Worm (Caenorhabditis elegans) whole organism, young adult: ENCODE measurements around the gene pgp-10.

Experiments
- F39B2.1 ChIP-seq: fragments of 200-800 bp; sonication (Bioruptor generic); IDR thresholded peaks from 2 replicates; pipeline ENCODE4 v1.3.6; 2022; ENCODE audit warnings: missing genetic modification reagents, missing genetic modification characterization, missing compliant biosample characterization
- T26A5.8 ChIP-seq: sonication (generic microtip); optimal IDR thresholded peaks from 2 replicates; lab custom pipeline; 2016; ENCODE audit warnings: missing genetic modification characterization, missing compliant biosample characterization
- atf-7 ChIP-seq: sonication (generic microtip); optimal IDR thresholded peaks from 2 replicates; lab custom pipeline; 2017; ENCODE audit warnings: mild to moderate bottlenecking, missing genetic modification characterization, missing compliant biosample characterization
- ceh-27 ChIP-seq: fragments of 200-800 bp; sonication (Bioruptor generic); optimal IDR thresholded peaks from 2 replicates; lab custom pipeline; 2018; ENCODE audit warnings: mild to moderate bottlenecking, missing genetic modification characterization, moderate library complexity, missing compliant biosample characterization
- ceh-58 ChIP-seq: fragments of 200-800 bp; sonication (Bioruptor generic); IDR thresholded peaks from 2 replicates; pipeline ENCODE4 v1.3.6; 2022; ENCODE audit warnings: missing genetic modification characterization, missing compliant biosample characterization
- fkh-3 ChIP-seq: sonication (generic microtip); optimal IDR thresholded peaks from 2 replicates; lab custom pipeline; 2016; ENCODE audit warnings: mild to moderate bottlenecking, missing genetic modification characterization, missing compliant biosample characterization
- madf-3 ChIP-seq: fragments of 200-800 bp; sonication (Bioruptor generic); IDR thresholded peaks from 2 replicates; pipeline ENCODE4 v1.3.6; 2022; ENCODE audit warnings: missing genetic modification reagents, missing genetic modification characterization, missing compliant biosample characterization
- mel-28 ChIP-seq: sonication (generic microtip); optimal IDR thresholded peaks from 2 replicates; lab custom pipeline; 2016; ENCODE audit warnings: borderline replicate concordance, mild to moderate bottlenecking, missing genetic modification characterization, missing compliant biosample characterization
- nfya-2 ChIP-seq: fragments of 200-800 bp; sonication (Bioruptor generic); IDR thresholded peaks from 2 replicates; pipeline ENCODE4 v1.3.6; 2022; ENCODE audit warnings: missing genetic modification reagents, missing genetic modification characterization, missing compliant biosample characterization
- nhr-27 ChIP-seq: fragments of 200-800 bp; sonication (Bioruptor generic); optimal IDR thresholded peaks from 2 replicates; lab custom pipeline; 2018; ENCODE audit warnings: mild to moderate bottlenecking, missing genetic modification characterization, moderate library complexity, missing compliant biosample characterization
- rpc-1 ChIP-seq, 2 experiments: fragments of 150-350 bp in 1 of 2; sonication (generic microtip) in 1 of 2; optimal IDR thresholded peaks; 2 replicates each; lab custom pipeline; 2014 to 2018; ENCODE audit warnings: missing biosample characterization in 1 of 2, missing genetic modification characterization in 1 of 2, missing genetic modification reagents in 1 of 2, missing genotype in 1 of 2
- ztf-3 ChIP-seq: fragments of 200-800 bp; sonication (Bioruptor generic); optimal IDR thresholded peaks from 2 replicates; lab custom pipeline; 2018; ENCODE audit warnings: mild to moderate bottlenecking, missing genetic modification characterization, missing compliant biosample characterization

pgp-10 gene

DNA sequence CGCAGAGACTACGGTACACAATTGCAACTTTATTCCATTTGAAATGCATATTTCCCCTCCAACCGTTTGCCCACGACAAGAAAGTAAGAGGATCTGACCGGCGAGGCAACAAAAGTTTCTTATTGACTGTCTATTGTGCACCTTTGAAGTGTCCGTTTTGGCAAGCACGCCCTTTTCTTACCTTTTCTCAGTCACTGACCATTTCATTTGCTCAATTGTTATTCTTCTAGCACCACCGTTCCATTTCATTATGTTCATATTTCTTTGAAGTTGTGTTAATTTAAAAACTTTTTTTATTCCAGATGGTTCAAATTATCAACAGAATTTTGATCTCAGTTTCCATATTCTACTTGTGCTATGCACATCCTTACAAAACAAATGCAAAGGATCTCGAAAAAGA is 52.6 kb downstream of the pgp-10 start, which contains the start of gene spp-22:
Gene spp-22, plus strand, starts transcription at position 301 of the 400 bp plus-strand sequence.
- TF ChIP-seq mel-28 (tag; lab: Kevin White, UChicago) (no peak), ceh-58 (GFP tag; lab: Robert Waterston, UW) (no peak), T26A5.8 (tag; lab: Kevin White, UChicago) (no peak), F39B2.1 (GFP tag; lab: Robert Waterston, UW) (no peak), ztf-3 (GFP tag; lab: Kevin White, UChicago) (no peak), atf-7 (tag; lab: Kevin White, UChicago) (no peak), madf-3 (no peak), nhr-27 (tag; lab: Kevin White, UChicago) (no peak), fkh-3 (tag; lab: Kevin White, UChicago) (no peak), nfya-2 (GFP tag; lab: Robert Waterston, UW) (no peak), ceh-27 (GFP tag; lab: Kevin White, UChicago) (no peak), rpc-1 (optimal IDR thresholded peaks at IDR 0.05; lab: Kevin White, UChicago) (no peak), rpc-1 (tag; optimal IDR thresholded peaks at IDR 0.05; lab: Kevin White, UChicago) (no peak)
